Worm (Caenorhabditis elegans): ENCODE measurements around the gene grl-14.

DNA sequence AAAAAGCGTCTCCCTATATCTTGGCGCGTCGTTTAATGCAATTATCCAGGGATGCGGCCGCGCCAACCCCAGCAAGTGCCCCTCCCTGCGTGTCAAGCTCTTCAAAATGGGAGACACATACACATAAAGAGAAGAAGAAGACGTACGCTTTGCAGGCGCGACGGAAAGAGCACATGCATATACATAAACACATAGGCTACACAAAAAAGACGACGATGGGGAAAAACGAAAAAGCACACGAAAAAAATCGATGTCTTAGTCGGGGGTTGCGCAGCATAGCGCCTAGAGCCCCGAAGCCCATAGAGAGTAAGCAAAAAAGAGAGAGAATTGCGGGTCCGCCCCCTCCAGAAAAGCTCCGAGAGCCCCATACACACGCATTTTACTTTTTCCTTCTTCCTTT, 36.3 kb upstream of the grl-14 start, which contains the start of gene tpan-1:
- TF ChIP-seq jun-1 (tag; optimal IDR thresholded peaks at IDR 0.05) (no peak), pqm-1 (tag; optimal IDR thresholded peaks at IDR 0.05) (no peak), nhr-237 (tag; optimal IDR thresholded peaks at IDR 0.05) (no peak), nhr-28 (tag; optimal IDR thresholded peaks at IDR 0.05) (no peak)
